Worm (Caenorhabditis elegans): ENCODE measurements around the gene K08D8.5.

DNA sequence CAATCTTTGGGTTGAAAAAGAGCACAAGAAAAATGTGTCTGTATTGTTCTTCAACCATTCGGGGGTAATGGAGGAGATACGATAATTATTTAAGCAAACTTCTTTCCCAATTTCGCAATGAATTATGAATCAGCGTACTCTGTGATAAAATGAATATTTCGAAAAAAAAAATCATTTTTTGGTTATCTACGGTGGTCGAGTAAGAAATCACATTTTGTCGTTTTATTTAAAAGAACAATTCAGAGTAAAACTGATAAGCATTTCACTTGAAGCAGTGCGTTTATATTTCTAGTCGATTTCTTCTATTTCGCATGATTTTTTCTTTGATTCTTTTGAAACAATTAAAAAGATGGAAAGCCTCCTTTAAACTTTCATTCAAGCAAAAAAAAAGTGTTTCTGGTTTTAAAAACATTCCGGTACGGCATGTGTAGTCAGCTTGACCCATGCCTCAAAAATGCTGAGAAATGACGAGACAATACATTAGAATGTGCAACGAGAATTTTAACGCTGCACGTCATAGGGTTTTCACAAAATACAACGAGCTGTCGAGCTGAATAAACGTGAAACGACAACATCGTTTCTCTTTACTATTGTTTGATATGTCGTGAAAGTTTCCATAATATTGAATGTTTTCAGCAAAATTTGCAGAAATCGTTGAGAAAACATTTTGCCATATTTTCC, 9.4 kb downstream of the K08D8.5 start, which contains the start of gene K08D8.2:
- TF ChIP-seq nhr-11 (tag; optimal IDR thresholded peaks at IDR 0.05) (no peak), elt-1 (tag; optimal IDR thresholded peaks at IDR 0.05) (no peak), zag-1 (tag; optimal IDR thresholded peaks at IDR 0.05) (no peak)

Data from whole organism, L2 larva.